Worm (Caenorhabditis elegans) whole organism, late embryonic: ENCODE data around the gene F46F5.15.
"Not testable (repeated sequence)": the region's sequence is repeated elsewhere in the genome, so short reads cannot be mapped to it uniquely, and the experiment has no call there.

Experiments
- K09A11.1 ChIP-seq: sonication (generic microtip); optimal IDR thresholded peaks from 2 replicates; lab custom pipeline; 2017; ENCODE audit warnings: antibody characterized with exemption, mild to moderate bottlenecking, missing genetic modification characterization, missing compliant biosample characterization; ENCODE audit not compliant: insufficient read depth
- Y22D7AL.16 ChIP-seq: sonication (generic microtip); optimal IDR thresholded peaks from 2 replicates; lab custom pipeline; 2016; ENCODE audit warnings: missing genetic modification characterization, missing compliant biosample characterization
- ama-1 ChIP-seq: fragments of 150-350 bp; optimal IDR thresholded peaks from 2 replicates; lab custom pipeline; 2014
- fkh-10 ChIP-seq: fragments of 150-350 bp; optimal IDR thresholded peaks from 2 replicates; lab custom pipeline; 2014; ENCODE audit warnings: missing biosample characterization, missing genetic modification reagents, missing genetic modification characterization
- nhr-11 ChIP-seq: fragments of 150-350 bp; optimal IDR thresholded peaks from 2 replicates; lab custom pipeline; 2014; ENCODE audit warnings: missing biosample characterization, missing genetic modification characterization
- pax-1 ChIP-seq: fragments of 150-350 bp; optimal IDR thresholded peaks from 2 replicates; lab custom pipeline; 2014; ENCODE audit warnings: missing biosample characterization, missing genetic modification characterization
- pqm-1 ChIP-seq: sonication (generic microtip); optimal IDR thresholded peaks from 2 replicates; lab custom pipeline; 2016; ENCODE audit warnings: missing genetic modification characterization, missing compliant biosample characterization
- sdc-2 ChIP-seq: sonication (generic microtip); optimal IDR thresholded peaks from 2 replicates; lab custom pipeline; 2016; ENCODE audit warnings: missing genotype, missing genetic modification characterization, missing compliant biosample characterization
- tbx-2 ChIP-seq: sonication (generic microtip); optimal IDR thresholded peaks from 2 replicates; lab custom pipeline; 2016; ENCODE audit warnings: missing genetic modification characterization, missing compliant biosample characterization
- tbx-7 ChIP-seq: sonication (generic microtip); optimal IDR thresholded peaks from 2 replicates; lab custom pipeline; 2016; ENCODE audit warnings: missing genotype, missing genetic modification characterization, missing compliant biosample characterization
- unc-3 ChIP-seq, 2 experiments: fragments of 200-800 bp in 1 of 2; sonication (Bioruptor generic) in 1 of 2; sonication (generic microtip) in 1 of 2; conservative IDR thresholded peaks in 1 of 2; optimal IDR thresholded peaks in 1 of 2; 2 replicates each; pipeline versions ENCODE4 v1.3.6 to Lab custom; 2016 to 2022; ENCODE audit warnings: missing compliant biosample characterization in 2 of 2, missing genetic modification characterization in 2 of 2, missing genetic modification reagents in 1 of 2

DNA sequence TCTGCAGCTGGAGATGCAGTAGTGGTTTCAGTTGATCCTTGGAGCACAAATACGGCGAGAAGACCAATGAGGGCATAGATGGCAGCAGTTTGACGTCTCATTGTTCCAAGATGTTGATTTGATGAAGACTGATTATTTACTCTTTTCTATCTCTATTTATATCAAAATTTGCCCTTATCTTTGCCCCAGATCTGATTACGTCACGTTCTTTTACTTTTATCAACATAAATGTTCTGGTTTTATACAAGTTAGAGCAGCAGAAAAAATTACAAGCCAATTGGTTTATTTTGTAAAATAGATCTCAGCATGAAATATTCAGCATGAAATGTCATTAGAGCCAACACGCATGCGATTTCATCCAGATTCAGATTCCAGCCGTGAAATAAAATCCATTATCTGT lies 34.5 kb downstream of the F46F5.15 start, which contains the start of gene msrp-4:
- not testable (repeated sequence) for TF ChIP-seq unc-3 (GFP tag; conservative IDR thresholded peaks at IDR 0.05; lab: Robert Waterston, UW); unc-3 (tag; optimal IDR thresholded peaks at IDR 0.05; lab: Kevin White, UChicago); fkh-10 (GFP tag; lab: Kevin White, UChicago); tbx-7; pqm-1 (tag; lab: Kevin White, UChicago); pax-1 (tag; lab: Kevin White, UChicago); nhr-11; ama-1 (lab: Kevin White, UChicago); Y22D7AL.16; K09A11.1 (tag; lab: Kevin White, UChicago); tbx-2; sdc-2
